Fruit fly (Drosophila melanogaster) whole organism, embryonic: ENCODE data around the gene CG43293.
A peak's percentile ranks its signal among the peaks of the same experiment; 100 is the strongest.

Experiments used
- Aef1 ChIP-seq: fragments of 200-800 bp; sonication (Bioruptor generic); IDR thresholded peaks from 3 replicates; pipeline ENCODE4 v1.3.6; 2022; ENCODE audit warnings: missing biosample characterization, missing genetic modification characterization
- Blimp-1 ChIP-seq: fragments of 200-800 bp; sonication (Bioruptor generic); optimal IDR thresholded peaks from 3 replicates; lab custom pipeline; 2018; ENCODE audit warnings: missing biosample characterization, missing genetic modification characterization, mild to moderate bottlenecking, moderate library complexity, missing genetic modification reagents
- CG10209 ChIP-seq: fragments of 200-800 bp; sonication (Bioruptor generic); optimal IDR thresholded peaks from 3 replicates; lab custom pipeline; 2017; ENCODE audit warnings: missing biosample characterization, mild to moderate bottlenecking, missing genetic modification characterization, missing genetic modification reagents
- CG10959 ChIP-seq: fragments of 200-800 bp; sonication (Bioruptor generic); IDR thresholded peaks from 2 replicates; pipeline ENCODE4 v1.3.6; 2022; ENCODE audit warnings: missing biosample characterization, missing genetic modification characterization
- CG11696 ChIP-seq: fragments of 200-800 bp; sonication (Bioruptor generic); IDR thresholded peaks from 2 replicates; pipeline ENCODE4 v1.3.6; 2022; ENCODE audit warnings: missing biosample characterization, missing genetic modification characterization
- CG13123 ChIP-seq: fragments of 200-800 bp; sonication (Bioruptor generic); optimal IDR thresholded peaks from 2 replicates; lab custom pipeline; 2016; ENCODE audit warnings: missing biosample characterization, missing genetic modification characterization
- CG13894 ChIP-seq: fragments of 200-800 bp; sonication (Bioruptor generic); optimal IDR thresholded peaks from 3 replicates; lab custom pipeline; 2018; ENCODE audit warnings: missing biosample characterization, mild to moderate bottlenecking, missing genetic modification characterization, moderate library complexity
- CG14014 ChIP-seq: fragments of 200-800 bp; sonication (Bioruptor generic); IDR thresholded peaks from 2 replicates; pipeline ENCODE4 v1.3.6; 2022; ENCODE audit warnings: missing biosample characterization, missing genetic modification characterization
- CG15269 ChIP-seq: fragments of 200-800 bp; sonication (Bioruptor generic); optimal IDR thresholded peaks from 2 replicates; lab custom pipeline; 2018; ENCODE audit warnings: missing biosample characterization, mild to moderate bottlenecking, missing genetic modification characterization, moderate library complexity
- CG1602 ChIP-seq: fragments of 200-800 bp; sonication (Bioruptor generic); optimal IDR thresholded peaks from 3 replicates; lab custom pipeline; 2016; ENCODE audit warnings: missing biosample characterization, missing genetic modification characterization
- CG17186 ChIP-seq: fragments of 200-800 bp; sonication (Bioruptor generic); optimal IDR thresholded peaks from 3 replicates; lab custom pipeline; 2017; ENCODE audit warnings: missing biosample characterization, missing genetic modification reagents, missing genetic modification characterization
- CG17328 ChIP-seq: fragments of 200-800 bp; sonication (Bioruptor generic); IDR thresholded peaks from 2 replicates; pipeline ENCODE4 v1.3.6; 2022; ENCODE audit warnings: missing biosample characterization, missing genetic modification characterization
- CG2678 ChIP-seq: fragments of 200-800 bp; sonication (Bioruptor generic); optimal IDR thresholded peaks from 3 replicates; lab custom pipeline; 2019; ENCODE audit warnings: missing biosample characterization, mild to moderate bottlenecking, missing genetic modification characterization, moderate library complexity
- CG2889 ChIP-seq: fragments of 200-800 bp; sonication (Bioruptor generic); IDR thresholded peaks from 3 replicates; pipeline ENCODE4 v1.3.6; 2022; ENCODE audit warnings: missing biosample characterization, missing genetic modification characterization
- CG32532 ChIP-seq: fragments of 200-800 bp; sonication (Bioruptor generic); IDR thresholded peaks from 2 replicates; pipeline ENCODE4 v1.3.6; 2022; ENCODE audit warnings: missing biosample characterization, missing genetic modification characterization
- CG6254 ChIP-seq: fragments of 200-800 bp; sonication (Bioruptor generic); optimal IDR thresholded peaks from 3 replicates; lab custom pipeline; 2017; ENCODE audit warnings: mild to moderate bottlenecking, missing biosample characterization, missing genetic modification reagents, missing genetic modification characterization
- CG7357 ChIP-seq: fragments of 200-800 bp; sonication (Bioruptor generic); IDR thresholded peaks from 3 replicates; pipeline ENCODE4 v1.3.6; 2022; ENCODE audit warnings: missing biosample characterization, missing genetic modification characterization
- CG7372 ChIP-seq: fragments of 200-800 bp; sonication (Bioruptor generic); IDR thresholded peaks from 2 replicates; pipeline ENCODE4 v1.3.6; 2022; ENCODE audit warnings: missing biosample characterization, missing genetic modification characterization
- CG7556 ChIP-seq: fragments of 200-800 bp; sonication (Bioruptor generic); optimal IDR thresholded peaks from 2 replicates; lab custom pipeline; 2017; ENCODE audit warnings: missing biosample characterization, mild to moderate bottlenecking, missing genetic modification characterization
- CG7839 ChIP-seq: fragments of 200-800 bp; sonication (Bioruptor generic); optimal IDR thresholded peaks from 3 replicates; lab custom pipeline; 2018; ENCODE audit warnings: missing biosample characterization, mild to moderate bottlenecking, missing genetic modification characterization, moderate library complexity
- CG8388 ChIP-seq: fragments of 200-800 bp; sonication (Bioruptor generic); optimal IDR thresholded peaks from 2 replicates; lab custom pipeline; 2019; ENCODE audit warnings: missing biosample characterization, mild to moderate bottlenecking, missing genetic modification characterization, moderate library complexity
- CTCF ChIP-seq: fragments of 200-800 bp; sonication (Bioruptor generic); optimal IDR thresholded peaks from 2 replicates; lab custom pipeline; 2017; ENCODE audit warnings: missing biosample characterization, mild to moderate bottlenecking, missing genetic modification characterization, moderate library complexity
- Dfd ChIP-seq, 2 experiments: fragments of >200 bp; optimal IDR thresholded peaks; 2 replicates each; lab custom pipeline; 2017; ENCODE audit warnings: missing biosample characterization in 2 of 2, missing genetic modification characterization in 2 of 2
- Myb ChIP-seq: fragments of 200-800 bp; sonication (Bioruptor generic); optimal IDR thresholded peaks from 2 replicates; lab custom pipeline; 2016; ENCODE audit warnings: missing biosample characterization, missing genetic modification characterization
- NC2α ChIP-seq: fragments of 200-800 bp; sonication (Bioruptor generic); optimal IDR thresholded peaks from 2 replicates; lab custom pipeline; 2016; ENCODE audit warnings: missing biosample characterization, missing genetic modification characterization
- Nf-YA ChIP-seq: fragments of 200-800 bp; sonication (Bioruptor generic); IDR thresholded peaks from 2 replicates; pipeline ENCODE4 v1.3.6; 2022; ENCODE audit warnings: missing biosample characterization, missing genetic modification characterization
- NfI ChIP-seq: fragments of 200-800 bp; sonication (Bioruptor generic); optimal IDR thresholded peaks from 3 replicates; lab custom pipeline; 2018; ENCODE audit warnings: missing biosample characterization, mild to moderate bottlenecking, missing genetic modification characterization, moderate library complexity
- Opbp ChIP-seq: fragments of 200-800 bp; sonication (Bioruptor generic); IDR thresholded peaks from 3 replicates; pipeline ENCODE4 v1.3.6; 2022; ENCODE audit warnings: missing biosample characterization, missing genetic modification characterization; ENCODE audit not compliant: partially characterized antibody
- Rx ChIP-seq: fragments of 200-800 bp; sonication (Bioruptor generic); IDR thresholded peaks from 2 replicates; pipeline ENCODE4 v1.3.6; 2022; ENCODE audit warnings: missing biosample characterization, missing genetic modification characterization
- bcd ChIP-seq: fragments of 200-800 bp; sonication (Bioruptor generic); optimal IDR thresholded peaks from 2 replicates; lab custom pipeline; 2017; ENCODE audit warnings: missing biosample characterization, mild to moderate bottlenecking, missing genetic modification characterization
- br ChIP-seq: fragments of >200 bp; optimal IDR thresholded peaks from 2 replicates; lab custom pipeline; 2017
- corto ChIP-seq: fragments of 200-800 bp; sonication (Bioruptor generic); optimal IDR thresholded peaks from 2 replicates; lab custom pipeline; 2016; ENCODE audit warnings: missing biosample characterization, mild to moderate bottlenecking, missing genetic modification characterization, moderate library complexity
- croc ChIP-seq: fragments of 200-800 bp; sonication (Bioruptor generic); conservative IDR thresholded peaks from 3 replicates; pipeline ENCODE4 v1.3.6; 2022; ENCODE audit warnings: missing biosample characterization, missing genetic modification characterization
- dati ChIP-seq: fragments of 200-800 bp; sonication (Bioruptor generic); IDR thresholded peaks from 2 replicates; pipeline ENCODE4 v1.3.6; 2022; ENCODE audit warnings: missing biosample characterization, missing genetic modification characterization
- dimm ChIP-seq: fragments of 200-800 bp; sonication (Bioruptor generic); IDR thresholded peaks from 2 replicates; pipeline ENCODE4 v1.3.6; 2022; ENCODE audit warnings: missing biosample characterization, missing genetic modification characterization
- dysf ChIP-seq: fragments of 200-800 bp; sonication (Bioruptor generic); IDR thresholded peaks from 3 replicates; pipeline ENCODE4 v1.3.6; 2022; ENCODE audit warnings: missing biosample characterization, missing genetic modification characterization
- emc ChIP-seq: fragments of 200-800 bp; sonication (Bioruptor generic); optimal IDR thresholded peaks from 2 replicates; lab custom pipeline; 2016; ENCODE audit warnings: missing biosample characterization, missing genetic modification characterization
- fd102C ChIP-seq: fragments of 200-800 bp; sonication (Bioruptor generic); optimal IDR thresholded peaks from 2 replicates; lab custom pipeline; 2018; ENCODE audit warnings: missing biosample characterization, mild to moderate bottlenecking, missing genetic modification characterization, moderate library complexity
- fru ChIP-seq: fragments of >200 bp; optimal IDR thresholded peaks from 2 replicates; lab custom pipeline; 2017
- grn ChIP-seq: fragments of 200-800 bp; sonication (Bioruptor generic); optimal IDR thresholded peaks from 3 replicates; lab custom pipeline; 2017; ENCODE audit warnings: missing biosample characterization, missing genetic modification characterization
- hkb ChIP-seq, 2 experiments: fragments of 200-800 bp in 1 of 2; fragments of >200 bp in 1 of 2; sonication (Bioruptor generic) in 1 of 2; IDR thresholded peaks in 1 of 2; optimal IDR thresholded peaks in 1 of 2; 2 replicates each; pipeline versions ENCODE4 v1.3.6 to Lab custom; 2017 to 2022; ENCODE audit warnings: missing biosample characterization in 1 of 2, missing genetic modification characterization in 1 of 2
- lov ChIP-seq, 2 experiments: fragments of 200-800 bp in 1 of 2; fragments of >200 bp in 1 of 2; sonication (Bioruptor generic) in 1 of 2; IDR thresholded peaks in 1 of 2; optimal IDR thresholded peaks in 1 of 2; 2 replicates in 1 of 2; 3 replicates in 1 of 2; pipeline versions ENCODE4 v1.3.6 to Lab custom; 2017 to 2022; ENCODE audit warnings: missing biosample characterization in 1 of 2, missing genetic modification characterization in 1 of 2
- phol ChIP-seq: fragments of 200-800 bp; sonication (Bioruptor generic); optimal IDR thresholded peaks from 3 replicates; lab custom pipeline; 2018; ENCODE audit warnings: missing biosample characterization, mild to moderate bottlenecking, missing genetic modification characterization, moderate library complexity
- pzg ChIP-seq: fragments of 200-800 bp; sonication (Bioruptor generic); optimal IDR thresholded peaks from 3 replicates; lab custom pipeline; 2018; ENCODE audit warnings: missing biosample characterization, mild to moderate bottlenecking, missing genetic modification characterization, moderate library complexity
- ranshi ChIP-seq: fragments of 200-800 bp; sonication (Bioruptor generic); IDR thresholded peaks from 2 replicates; pipeline ENCODE4 v1.3.6; 2022; ENCODE audit warnings: missing biosample characterization, missing genetic modification characterization
- repo ChIP-seq: fragments of 200-800 bp; sonication (Bioruptor generic); optimal IDR thresholded peaks from 2 replicates; lab custom pipeline; 2016; ENCODE audit warnings: missing biosample characterization, missing genetic modification characterization
- rib ChIP-seq: fragments of 200-800 bp; sonication (Bioruptor generic); IDR thresholded peaks from 2 replicates; pipeline ENCODE4 v1.3.6; 2022; ENCODE audit warnings: missing biosample characterization, missing genetic modification characterization
- seq ChIP-seq: fragments of 200-800 bp; sonication (Bioruptor generic); IDR thresholded peaks from 2 replicates; pipeline ENCODE4 v1.3.6; 2022; ENCODE audit warnings: missing biosample characterization, missing genetic modification characterization
- shn ChIP-seq: fragments of 200-800 bp; sonication (Bioruptor generic); optimal IDR thresholded peaks from 3 replicates; lab custom pipeline; 2016; ENCODE audit warnings: missing biosample characterization, missing genetic modification characterization
- tup ChIP-seq: fragments of 200-800 bp; sonication (Bioruptor generic); optimal IDR thresholded peaks from 2 replicates; lab custom pipeline; 2016; ENCODE audit warnings: missing biosample characterization, mild to moderate bottlenecking, missing genetic modification characterization, moderate library complexity
- tx ChIP-seq: fragments of 200-800 bp; sonication (Bioruptor generic); optimal IDR thresholded peaks from 2 replicates; lab custom pipeline; 2016; ENCODE audit warnings: missing biosample characterization, missing genetic modification characterization
- vfl ChIP-seq: fragments of 200-800 bp; sonication (Bioruptor generic); optimal IDR thresholded peaks from 2 replicates; lab custom pipeline; 2016; ENCODE audit warnings: missing biosample characterization, missing genetic modification characterization

Gene CG43293

DNA sequence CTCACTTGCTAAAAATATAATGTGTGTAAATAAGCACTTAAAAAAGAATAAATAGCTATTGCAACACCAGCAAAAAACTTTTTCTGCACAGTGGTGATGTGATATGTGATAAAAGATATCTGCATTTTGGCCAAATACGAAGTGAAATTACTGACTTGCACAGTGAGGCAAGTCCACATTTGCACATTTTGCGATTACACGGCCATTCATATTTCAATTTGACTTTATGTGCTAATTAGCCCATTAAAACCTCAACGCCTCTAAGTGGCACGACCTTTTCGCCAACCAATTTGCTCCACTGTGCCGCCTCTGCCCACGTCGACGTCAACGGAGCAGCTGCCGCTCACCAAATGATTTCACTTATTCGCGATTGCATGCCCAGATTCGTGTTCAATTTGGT lies 35.2 kb downstream of the CG43293 start, which contains the start of gene CG33946 (continued):
- TF ChIP-seq tx (GFP tag; lab: Kevin White, UChicago) (no peak), CG32532 (GFP tag; lab: Robert Waterston, UW) (0 out of 2 replicates have a peak, but pooled peaks have one; percentile 19), dysf (GFP tag; lab: Robert Waterston, UW) (peak; percentile 24; the same call in 1 of the 3 replicates), CG17186 (GFP tag; lab: Kevin White, UChicago) (no peak), dati (no peak), CG13894 (no peak), CG7372 (no peak), CG11696 (no peak), CG2678 (tag; lab: Kevin White, UChicago) (no peak), CG6254 (no peak), CG7839 (tag; lab: Kevin White, UChicago) (no peak), tup (GFP tag; lab: Kevin White, UChicago) (no peak), seq (GFP tag; lab: Robert Waterston, UW) (0 out of 2 replicates have a peak, but pooled peaks have one; percentile 10), corto (GFP tag; lab: Kevin White, UChicago) (no peak), repo (GFP tag; lab: Kevin White, UChicago) (no peak), NfI (GFP tag; lab: Kevin White, UChicago) (peak; percentile 21), CG17328 (GFP tag; lab: Robert Waterston, UW) (peak; percentile 37; the same call in 1 of the 2 replicates), pzg (GFP tag; lab: Kevin White, UChicago) (no peak), rib (GFP tag; lab: Robert Waterston, UW) (no peak), phol (peak; percentile 43), Opbp (GFP tag; lab: Robert Waterston, UW) (no peak), CG14014 (GFP tag; lab: Robert Waterston, UW) (0 out of 2 replicates have a peak, but pooled peaks have one; percentile 16), emc (GFP tag; lab: Kevin White, UChicago) (no peak), hkb (optimal IDR thresholded peaks at IDR 0.05; lab: Kevin White, UChicago) (no peak), hkb (GFP tag; IDR thresholded peaks at IDR 0.05; lab: Robert Waterston, UW) (peak; percentile 24; the same call in 1 of the 2 replicates), CG10959 (peak; percentile 58), Blimp-1 (GFP tag; lab: Kevin White, UChicago) (peak; percentile 12), CTCF (no peak), Nf-YA (GFP tag; lab: Robert Waterston, UW) (no peak), grn (GFP tag; lab: Kevin White, UChicago) (no peak), CG8388 (GFP tag; lab: Kevin White, UChicago) (no peak), Aef1 (GFP tag; lab: Robert Waterston, UW) (0 out of 3 replicates have a peak, but pooled peaks have one; percentile 23), ranshi (GFP tag; lab: Robert Waterston, UW) (peak; percentile 64; the same call in 1 of the 2 replicates), lov (optimal IDR thresholded peaks at IDR 0.05; lab: Kevin White, UChicago) (no peak), lov (GFP tag; IDR thresholded peaks at IDR 0.05; lab: Robert Waterston, UW) (no peak), bcd (no peak), Dfd (GFP tag; optimal IDR thresholded peaks at IDR 0.05; lab: Kevin White, UChicago) (no peak), NC2α (GFP tag; lab: Kevin White, UChicago) (no peak), CG7556 (GFP tag; lab: Kevin White, UChicago) (no peak), CG1602 (GFP tag; lab: Kevin White, UChicago) (peak; percentile 25), Myb (GFP tag; lab: Kevin White, UChicago) (no peak), fd102C (GFP tag; lab: Kevin White, UChicago) (no peak), CG15269 (tag; lab: Kevin White, UChicago) (no peak), CG10209 (GFP tag; lab: Kevin White, UChicago) (no peak), fru (lab: Kevin White, UChicago) (no peak), Rx (GFP tag; lab: Robert Waterston, UW) (no peak), CG13123 (GFP tag; lab: Kevin White, UChicago) (no peak), CG2889 (GFP tag; lab: Robert Waterston, UW) (no peak), CG7357 (GFP tag; lab: Robert Waterston, UW) (no peak), vfl (GFP tag; lab: Kevin White, UChicago) (no peak), dimm (GFP tag; lab: Robert Waterston, UW) (no peak), shn (GFP tag; lab: Kevin White, UChicago) (peak; percentile 25), br (no peak), croc (GFP tag; lab: Robert Waterston, UW) (no peak)
